Worm (Caenorhabditis elegans) whole organism, L2 larva: ENCODE measurements around the gene W09H1.3.
A peak's percentile ranks its signal among the peaks of the same experiment; 100 is the strongest.

Source experiments
- C34F6.9 ChIP-seq: fragments of 150-350 bp; optimal IDR thresholded peaks from 2 replicates; lab custom pipeline; 2014; ENCODE audit warnings: missing biosample characterization, missing genetic modification characterization
- F13H6.1 ChIP-seq: sonication (generic microtip); optimal IDR thresholded peaks from 2 replicates; lab custom pipeline; 2016; ENCODE audit warnings: missing genetic modification characterization, missing compliant biosample characterization
- R02D3.7 ChIP-seq: fragments of 150-350 bp; optimal IDR thresholded peaks from 2 replicates; lab custom pipeline; 2014; ENCODE audit warnings: missing biosample characterization, missing genetic modification characterization
- Y55F3AM.14 ChIP-seq: fragments of 200-800 bp; sonication (Bioruptor generic); optimal IDR thresholded peaks from 2 replicates; lab custom pipeline; 2018; ENCODE audit warnings: mild to moderate bottlenecking, missing genetic modification characterization, missing compliant biosample characterization
- ZK546.5 ChIP-seq: sonication (generic microtip); optimal IDR thresholded peaks from 2 replicates; lab custom pipeline; 2017; ENCODE audit warnings: missing biosample characterization, missing genetic modification characterization
- aly-2 ChIP-seq: fragments of 150-350 bp; optimal IDR thresholded peaks from 2 replicates; lab custom pipeline; 2014; ENCODE audit warnings: missing biosample characterization, missing genetic modification characterization
- ama-1 ChIP-seq: fragments of 150-350 bp; optimal IDR thresholded peaks from 2 replicates; lab custom pipeline; 2018; ENCODE audit warnings: inconsistent platforms
- blmp-1 ChIP-seq: sonication (generic microtip); optimal IDR thresholded peaks from 2 replicates; lab custom pipeline; 2017; ENCODE audit warnings: missing genetic modification characterization, mild to moderate bottlenecking, missing compliant biosample characterization, antibody characterized with exemption, moderate library complexity; ENCODE audit not compliant: insufficient read depth
- ceh-82 ChIP-seq: fragments of 150-350 bp; optimal IDR thresholded peaks from 2 replicates; lab custom pipeline; 2014; ENCODE audit warnings: missing biosample characterization, missing genetic modification characterization
- crh-2 ChIP-seq: sonication (generic microtip); optimal IDR thresholded peaks from 2 replicates; lab custom pipeline; 2017; ENCODE audit warnings: missing biosample characterization, missing genetic modification characterization
- dmd-4 ChIP-seq: sonication (generic microtip); optimal IDR thresholded peaks from 2 replicates; lab custom pipeline; 2017; ENCODE audit warnings: missing biosample characterization, missing genetic modification characterization
- egl-27 ChIP-seq: sonication (generic microtip); optimal IDR thresholded peaks from 3 replicates; lab custom pipeline; 2017; ENCODE audit warnings: missing biosample characterization, missing genetic modification reagents, missing genetic modification characterization
- elt-1 ChIP-seq: fragments of 150-350 bp; optimal IDR thresholded peaks from 2 replicates; lab custom pipeline; 2014; ENCODE audit warnings: missing biosample characterization, missing genetic modification characterization
- elt-3 ChIP-seq: sonication (generic microtip); optimal IDR thresholded peaks from 2 replicates; lab custom pipeline; 2017; ENCODE audit warnings: missing biosample characterization, missing genetic modification characterization
- fos-1 ChIP-seq: fragments of 150-350 bp; optimal IDR thresholded peaks from 2 replicates; lab custom pipeline; 2014; ENCODE audit warnings: missing biosample characterization, missing genetic modification characterization
- gmeb-1 ChIP-seq: fragments of 150-350 bp; optimal IDR thresholded peaks from 2 replicates; lab custom pipeline; 2014; ENCODE audit warnings: missing biosample characterization, missing genetic modification characterization
- lin-11 ChIP-seq: fragments of 150-350 bp; sonication (generic microtip); optimal IDR thresholded peaks from 2 replicates; lab custom pipeline; 2014; ENCODE audit warnings: missing biosample characterization, missing genetic modification characterization, inconsistent platforms, mixed read lengths
- lin-13 ChIP-seq: fragments of 150-350 bp; optimal IDR thresholded peaks from 2 replicates; lab custom pipeline; 2014; ENCODE audit warnings: missing biosample characterization, missing genetic modification reagents, missing genetic modification characterization
- lin-39 ChIP-seq: fragments of 150-350 bp; optimal IDR thresholded peaks from 2 replicates; lab custom pipeline; 2014; ENCODE audit warnings: missing biosample characterization, missing genetic modification reagents, missing genetic modification characterization
- lsy-2 ChIP-seq, 2 experiments: fragments of 150-350 bp in 1 of 2; sonication (generic microtip) in 1 of 2; optimal IDR thresholded peaks; 2 replicates each; lab custom pipeline; 2014 to 2017; ENCODE audit warnings: missing biosample characterization in 2 of 2, missing genetic modification characterization in 2 of 2
- mab-5 ChIP-seq: fragments of 150-350 bp; optimal IDR thresholded peaks from 2 replicates; lab custom pipeline; 2014; ENCODE audit warnings: missing biosample characterization, missing genetic modification characterization
- mdl-1 ChIP-seq, 2 experiments: fragments of 150-350 bp in 1 of 2; sonication (generic microtip) in 1 of 2; optimal IDR thresholded peaks; 2 replicates each; lab custom pipeline; 2017; ENCODE audit warnings: missing biosample characterization in 2 of 2, missing genetic modification characterization in 2 of 2
- nhr-10 ChIP-seq: sonication (generic microtip); optimal IDR thresholded peaks from 2 replicates; lab custom pipeline; 2017; ENCODE audit warnings: missing biosample characterization, missing genetic modification characterization
- nhr-11 ChIP-seq: fragments of 150-350 bp; optimal IDR thresholded peaks from 2 replicates; lab custom pipeline; 2014; ENCODE audit warnings: missing biosample characterization, missing genetic modification characterization
- nhr-12 ChIP-seq: fragments of 150-350 bp; optimal IDR thresholded peaks from 2 replicates; lab custom pipeline; 2014; ENCODE audit warnings: missing biosample characterization, missing genetic modification characterization
- nhr-129 ChIP-seq: fragments of 150-350 bp; optimal IDR thresholded peaks from 2 replicates; lab custom pipeline; 2014; ENCODE audit warnings: missing biosample characterization, missing genetic modification characterization
- nhr-21 ChIP-seq: fragments of 150-350 bp; optimal IDR thresholded peaks from 2 replicates; lab custom pipeline; 2014; ENCODE audit warnings: missing biosample characterization, missing genetic modification characterization
- nhr-237 ChIP-seq: fragments of 150-350 bp; optimal IDR thresholded peaks from 2 replicates; lab custom pipeline; 2014; ENCODE audit warnings: missing biosample characterization, missing genetic modification characterization
- nhr-25 ChIP-seq: fragments of 150-350 bp; sonication (generic microtip); optimal IDR thresholded peaks from 3 replicates; lab custom pipeline; 2014; ENCODE audit warnings: missing biosample characterization, missing genetic modification characterization
- nhr-6 ChIP-seq: fragments of 150-350 bp; optimal IDR thresholded peaks from 2 replicates; lab custom pipeline; 2014; ENCODE audit warnings: missing biosample characterization, missing genetic modification characterization
- nhr-77 ChIP-seq: fragments of 150-350 bp; optimal IDR thresholded peaks from 2 replicates; lab custom pipeline; 2014; ENCODE audit warnings: missing biosample characterization, missing genetic modification characterization
- peb-1 ChIP-seq: fragments of 150-350 bp; optimal IDR thresholded peaks from 2 replicates; lab custom pipeline; 2014; ENCODE audit warnings: missing biosample characterization, missing genetic modification characterization
- sem-4 ChIP-seq: fragments of 150-350 bp; optimal IDR thresholded peaks from 2 replicates; lab custom pipeline; 2014; ENCODE audit warnings: missing biosample characterization, missing genetic modification reagents, missing genetic modification characterization
- skn-1 ChIP-seq: sonication (generic microtip); optimal IDR thresholded peaks from 2 replicates; lab custom pipeline; 2017; ENCODE audit warnings: missing biosample characterization, missing genetic modification characterization
- sma-3 ChIP-seq: sonication (generic microtip); optimal IDR thresholded peaks from 2 replicates; lab custom pipeline; 2016; ENCODE audit warnings: missing genetic modification reagents, missing genetic modification characterization, missing compliant biosample characterization
- sma-9 ChIP-seq, 2 experiments: fragments of 150-350 bp in 1 of 2; sonication (generic microtip) in 1 of 2; optimal IDR thresholded peaks; 2 replicates each; lab custom pipeline; 2014 to 2016; ENCODE audit warnings: missing genetic modification characterization in 2 of 2, mild to moderate bottlenecking in 1 of 2, missing biosample characterization in 1 of 2, missing compliant biosample characterization in 1 of 2, missing genetic modification reagents in 1 of 2, moderate library complexity in 1 of 2
- unc-39 ChIP-seq: fragments of 150-350 bp; optimal IDR thresholded peaks from 2 replicates; lab custom pipeline; 2014; ENCODE audit warnings: missing biosample characterization, missing genetic modification characterization
- unc-55 ChIP-seq: fragments of 150-350 bp; sonication (generic microtip); optimal IDR thresholded peaks from 3 replicates; lab custom pipeline; 2014; ENCODE audit warnings: missing biosample characterization, missing genetic modification reagents, missing genetic modification characterization
- zag-1 ChIP-seq: fragments of 150-350 bp; optimal IDR thresholded peaks from 2 replicates; lab custom pipeline; 2014; ENCODE audit warnings: missing biosample characterization, missing genetic modification characterization
- ztf-11 ChIP-seq: sonication (generic microtip); optimal IDR thresholded peaks from 2 replicates; lab custom pipeline; 2017; ENCODE audit warnings: missing biosample characterization, missing genetic modification characterization
- ztf-4 ChIP-seq: fragments of 150-350 bp; optimal IDR thresholded peaks from 2 replicates; lab custom pipeline; 2014; ENCODE audit warnings: missing biosample characterization, missing genetic modification characterization

Gene W09H1.3

ce11 chrII:13198845-13199244 is 14.6 kb downstream of the W09H1.3 start:
- no peak for TF ChIP-seq nhr-25 (tag; lab: Kevin White, UChicago)
- TF ChIP-seq mdl-1 (tag; optimal IDR thresholded peaks at IDR 0.05; lab: Kevin White, UChicago), result no peak
- no peak for TF ChIP-seq blmp-1 (tag; lab: Kevin White, UChicago)
- TF ChIP-seq unc-55 (GFP tag; lab: Kevin White, UChicago), result no peak
- no peak for TF ChIP-seq nhr-10 (tag; lab: Kevin White, UChicago)
- TF ChIP-seq Y55F3AM.14, result no peak
- no peak for TF ChIP-seq fos-1
- TF ChIP-seq ztf-4, result no peak
- no peak for TF ChIP-seq skn-1 (tag; lab: Kevin White, UChicago)
- no peak for TF ChIP-seq elt-1 (tag; lab: Kevin White, UChicago)
- TF ChIP-seq elt-3 (tag; lab: Kevin White, UChicago), result no peak
- no peak for TF ChIP-seq crh-2 (tag; lab: Kevin White, UChicago)
- no peak for TF ChIP-seq nhr-237 (tag; lab: Kevin White, UChicago)
- no peak for TF ChIP-seq ztf-11 (tag; lab: Kevin White, UChicago)
- no peak for TF ChIP-seq lin-39
- TF ChIP-seq sem-4 (tag; lab: Kevin White, UChicago), result no peak
- no peak for TF ChIP-seq peb-1 (tag; lab: Kevin White, UChicago)
- no peak for TF ChIP-seq R02D3.7 (tag; lab: Kevin White, UChicago)
- TF ChIP-seq ceh-82 (tag; lab: Kevin White, UChicago), result no peak
- TF ChIP-seq unc-39 (tag; lab: Kevin White, UChicago), result no peak

DNA sequence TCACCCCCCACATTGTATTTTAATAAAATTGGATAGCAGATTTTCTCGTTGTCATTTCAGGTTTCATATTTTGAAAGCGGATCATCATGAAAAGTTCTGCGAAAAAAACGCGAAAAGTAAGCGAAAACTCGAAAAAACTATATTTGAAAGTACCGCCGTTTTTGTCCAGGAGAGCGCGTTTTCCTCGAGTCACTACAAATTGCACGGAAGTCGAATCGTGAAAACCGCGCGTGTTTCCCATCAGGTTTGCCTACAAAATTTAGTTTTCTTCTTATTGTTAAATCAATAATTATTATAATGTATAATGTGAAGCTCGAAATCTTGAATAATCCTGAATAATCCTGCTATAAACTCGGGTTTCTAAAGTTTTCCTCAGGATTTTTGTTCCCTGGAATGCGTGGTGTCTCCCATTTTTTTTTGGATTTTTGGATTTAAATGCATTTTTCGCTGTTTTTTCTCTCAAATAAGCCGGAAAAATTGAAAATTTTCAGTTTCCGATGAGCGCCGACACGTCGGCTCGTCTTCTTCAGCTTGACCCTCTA is 15.5 kb downstream of the W09H1.3 start, which contains the start of gene btf-1:
btf-1 (plus strand) TSS at position 492 of the 542 bp plus-strand sequence.
- TF ChIP-seq skn-1 (tag; lab: Kevin White, UChicago) (no peak), ztf-4 (peak; percentile 51), lin-11 (tag; lab: Kevin White, UChicago) (peak; percentile 5), nhr-77 (tag; lab: Kevin White, UChicago) (peak; percentile 54), R02D3.7 (tag; lab: Kevin White, UChicago) (peak; percentile 26), lsy-2 (tag; optimal IDR thresholded peaks at IDR 0.05; lab: Kevin White, UChicago) (peak; percentile 67 to 86), nhr-21 (peak; percentile 79), nhr-12 (tag; lab: Kevin White, UChicago) (no peak), ama-1 (lab: Kevin White, UChicago) (peak; percentile 80), nhr-237 (tag; lab: Kevin White, UChicago) (no peak), nhr-25 (tag; lab: Kevin White, UChicago) (peak; percentile 76), nhr-6 (tag; lab: Kevin White, UChicago) (peak; percentile 57), sem-4 (tag; lab: Kevin White, UChicago) (no peak), F13H6.1 (tag; lab: Kevin White, UChicago) (peak; percentile 76), nhr-129 (tag; lab: Kevin White, UChicago) (peak; percentile 71), fos-1 (peak; percentile 59), gmeb-1 (tag; lab: Kevin White, UChicago) (peak; percentile 96), sma-3 (GFP tag; lab: Kevin White, UChicago) (peak; percentile 92), zag-1 (tag; lab: Kevin White, UChicago) (peak; percentile 1), Y55F3AM.14 (peak; percentile 53), nhr-11 (tag; lab: Kevin White, UChicago) (no peak), nhr-10 (tag; lab: Kevin White, UChicago) (no peak), dmd-4 (peak; percentile 5), lin-39 (no peak), sma-9 (GFP tag; optimal IDR thresholded peaks at IDR 0.05; lab: Kevin White, UChicago) (peak; percentile 70), sma-9 (tag; optimal IDR thresholded peaks at IDR 0.05; lab: Kevin White, UChicago) (no peak), ZK546.5 (tag; lab: Kevin White, UChicago) (peak; percentile 6), aly-2 (tag; lab: Kevin White, UChicago) (no peak), C34F6.9 (peak; percentile 86), unc-55 (GFP tag; lab: Kevin White, UChicago) (peak; percentile 81), egl-27 (peak; percentile 48), crh-2 (tag; lab: Kevin White, UChicago) (peak; percentile 68), lin-13 (peak; percentile 78), mab-5 (no peak), mdl-1 (tag; optimal IDR thresholded peaks at IDR 0.05; lab: Kevin White, UChicago) (peak in 1 of 2 experiments; percentile 23)
